Worm (Caenorhabditis elegans) whole organism, young adult: ENCODE data around the gene nhr-84.

Experiments used
- T07F8.4 ChIP-seq: sonication (generic microtip); optimal IDR thresholded peaks from 2 replicates; lab custom pipeline; 2016; ENCODE audit warnings: mild to moderate bottlenecking, missing genetic modification characterization, moderate library complexity, missing compliant biosample characterization
- ama-1 ChIP-seq, 3 experiments: fragments of 150-350 bp in 1 of 3; sonication (generic microtip) in 2 of 3; optimal IDR thresholded peaks; 2 replicates each; lab custom pipeline; 2014 to 2018; ENCODE audit warnings: missing biosample characterization in 2 of 3, missing genetic modification characterization in 2 of 3, missing genetic modification reagents in 2 of 3
- attf-5 ChIP-seq: fragments of 200-800 bp; sonication (Bioruptor generic); optimal IDR thresholded peaks from 2 replicates; lab custom pipeline; 2018; ENCODE audit warnings: mild to moderate bottlenecking, missing genetic modification characterization, missing compliant biosample characterization
- hrde-1 ChIP-seq: sonication (generic microtip); optimal IDR thresholded peaks from 2 replicates; lab custom pipeline; 2016; ENCODE audit warnings: missing genetic modification characterization, mild to moderate bottlenecking, missing compliant biosample characterization, moderate library complexity, missing genotype, missing genetic modification reagents, borderline replicate concordance
- lsl-1 ChIP-seq: fragments of 200-800 bp; sonication (Bioruptor generic); optimal IDR thresholded peaks from 2 replicates; lab custom pipeline; 2018; ENCODE audit warnings: mild to moderate bottlenecking, missing genetic modification characterization, moderate library complexity, missing compliant biosample characterization
- madf-10 ChIP-seq: sonication (generic microtip); optimal IDR thresholded peaks from 2 replicates; lab custom pipeline; 2016; ENCODE audit warnings: mild to moderate bottlenecking, missing genetic modification characterization, missing compliant biosample characterization
- madf-3 ChIP-seq: fragments of 200-800 bp; sonication (Bioruptor generic); IDR thresholded peaks from 2 replicates; pipeline ENCODE4 v1.3.6; 2022; ENCODE audit warnings: missing genetic modification reagents, missing genetic modification characterization, missing compliant biosample characterization
- mxl-1 ChIP-seq: sonication (generic microtip); optimal IDR thresholded peaks from 2 replicates; lab custom pipeline; 2016; ENCODE audit warnings: missing genetic modification characterization, missing compliant biosample characterization
- nfya-1 ChIP-seq: sonication (generic microtip); optimal IDR thresholded peaks from 2 replicates; lab custom pipeline; 2017; ENCODE audit warnings: antibody characterized with exemption, missing compliant biosample characterization, missing genetic modification characterization, borderline replicate concordance; ENCODE audit not compliant: insufficient read depth
- nhr-90 ChIP-seq: sonication (generic microtip); optimal IDR thresholded peaks from 2 replicates; lab custom pipeline; 2016; ENCODE audit warnings: missing genotype, mild to moderate bottlenecking, missing genetic modification characterization, missing compliant biosample characterization
- repo-1 ChIP-seq: sonication (generic microtip); optimal IDR thresholded peaks from 2 replicates; lab custom pipeline; 2017; ENCODE audit warnings: mild to moderate bottlenecking, missing genetic modification characterization, missing compliant biosample characterization
- snpc-1.1 ChIP-seq: sonication (generic microtip); optimal IDR thresholded peaks from 2 replicates; lab custom pipeline; 2017; ENCODE audit warnings: missing genetic modification characterization, mild to moderate bottlenecking, missing compliant biosample characterization, antibody characterized with exemption, moderate library complexity, missing genotype, missing genetic modification reagents; ENCODE audit not compliant: insufficient read depth
- sptf-2 ChIP-seq: fragments of 200-800 bp; sonication (Bioruptor generic); optimal IDR thresholded peaks from 2 replicates; lab custom pipeline; 2018; ENCODE audit warnings: mild to moderate bottlenecking, missing genetic modification characterization, missing compliant biosample characterization

DNA sequence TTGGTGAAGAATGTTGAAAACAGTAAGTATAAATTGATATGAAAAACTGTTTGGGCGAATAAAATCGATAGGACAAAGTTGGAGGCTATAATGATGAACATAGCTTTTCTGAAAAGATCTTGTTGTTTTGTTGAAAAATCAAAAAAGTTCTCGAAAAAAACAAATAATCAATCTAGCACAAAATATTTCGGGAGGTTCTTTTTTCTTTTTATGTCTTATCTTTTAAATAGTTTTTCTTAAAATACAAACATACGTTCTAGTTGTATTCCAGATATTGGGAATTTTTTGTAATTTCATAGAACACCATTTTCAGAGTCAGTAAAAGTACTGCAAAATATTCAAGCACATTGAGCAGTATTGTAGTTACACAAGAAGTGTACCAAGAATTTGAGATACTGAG is 49.5 kb downstream of the nhr-84 start, which contains the start of gene srbc-55:
- TF ChIP-seq madf-10 (tag; lab: Kevin White, UChicago) (no peak), ama-1 (optimal IDR thresholded peaks at IDR 0.05; lab: Kevin White, UChicago) (no peak), ama-1 (GFP tag; optimal IDR thresholded peaks at IDR 0.05; lab: Kevin White, UChicago) (no peak), nhr-90 (no peak), T07F8.4 (tag; lab: Kevin White, UChicago) (no peak), snpc-1.1 (no peak), sptf-2 (GFP tag; lab: Kevin White, UChicago) (no peak), hrde-1 (tag; lab: Kevin White, UChicago) (no peak), lsl-1 (GFP tag; lab: Kevin White, UChicago) (no peak), attf-5 (GFP tag; lab: Kevin White, UChicago) (no peak), mxl-1 (no peak), nfya-1 (tag; lab: Kevin White, UChicago) (no peak), madf-3 (GFP tag; lab: Robert Waterston, UW) (no peak), repo-1 (tag; lab: Kevin White, UChicago) (no peak)
